Fruit fly (Drosophila melanogaster): ENCODE measurements around the gene SMC3.

DNA sequence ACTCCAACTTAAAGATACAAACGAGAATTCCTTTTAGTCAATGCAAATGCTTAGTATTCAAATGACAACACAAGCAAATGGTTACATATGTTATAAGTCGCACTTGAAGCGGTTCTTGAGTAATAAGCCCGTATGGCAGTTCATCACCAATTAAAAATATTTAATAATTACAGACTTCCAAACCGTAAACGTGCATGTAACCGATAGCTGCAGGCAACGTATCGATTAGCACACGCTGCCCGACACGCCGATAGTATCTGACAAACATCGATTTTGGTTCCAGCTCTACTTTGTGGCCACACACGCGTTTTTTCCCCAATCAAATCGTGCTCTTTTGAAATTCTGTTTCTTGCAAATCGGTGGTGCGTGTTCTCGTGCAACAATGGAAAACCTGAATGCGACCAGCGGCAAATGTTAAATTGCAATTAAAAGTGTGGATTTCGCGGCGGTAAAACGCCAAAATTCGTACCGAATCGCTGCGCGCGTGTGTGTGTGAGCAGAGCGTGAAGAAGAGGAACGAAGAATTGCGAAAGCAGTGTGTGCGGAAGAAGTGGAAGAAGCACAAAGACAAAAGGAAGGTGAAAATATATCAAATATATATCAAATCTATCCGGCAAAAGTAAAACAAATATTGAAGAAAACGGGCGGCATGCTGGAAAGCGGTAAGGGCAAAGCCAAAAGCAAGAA lies 5.9 kb upstream of the SMC3 start, which contains the start of the genes CG9784 and Nup153:
- TF ChIP-seq CTCF (optimal IDR thresholded peaks at IDR 0.05) (no peak), CG8478 (optimal IDR thresholded peaks at IDR 0.05) (no peak)

Data from S2 (cell line).